Fruit fly (Drosophila melanogaster): ENCODE data around the gene Unc-76.

Unc-76 gene

DNA sequence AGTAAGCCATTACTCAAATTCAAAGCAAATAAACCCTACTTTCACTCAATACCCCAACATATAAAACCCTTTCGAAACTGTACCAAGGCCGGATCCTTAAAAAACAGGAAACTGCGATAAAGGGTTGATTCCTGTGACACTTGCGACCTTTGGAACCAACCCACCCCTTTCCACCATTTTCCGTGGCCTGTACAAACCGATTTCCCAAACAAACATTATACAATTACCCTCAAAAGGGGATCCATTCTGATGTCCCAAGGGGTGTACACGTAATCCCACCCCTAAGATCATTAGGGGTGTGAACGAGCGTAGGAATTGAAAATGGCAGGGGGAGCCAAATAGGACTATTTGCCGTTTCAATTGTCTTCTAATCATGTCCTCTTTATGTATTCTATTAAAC, 59.2 kb downstream of the Unc-76 start:
- no peak for TF ChIP-seq NFAT (GFP tag; IDR thresholded peaks at IDR 0.05)
- TF ChIP-seq Antp (GFP tag; optimal IDR thresholded peaks at IDR 0.05): no peak
- peak; percentile 45 for TF ChIP-seq pros (GFP tag; optimal IDR thresholded peaks at IDR 0.05)
- peak; percentile 77 for TF ChIP-seq Nf-YC (tag; optimal IDR thresholded peaks at IDR 0.05)
- TF ChIP-seq Kr (GFP tag; optimal IDR thresholded peaks at IDR 0.05): peak; percentile 76
- TF ChIP-seq Nf-YB (GFP tag; optimal IDR thresholded peaks at IDR 0.05): peak; percentile 55
- no peak for TF ChIP-seq CG8944 (GFP tag; optimal IDR thresholded peaks at IDR 0.05)
- 0 out of 2 replicates have a peak, but pooled peaks have one; percentile 36 for TF ChIP-seq seq (GFP tag; IDR thresholded peaks at IDR 0.05)
- no peak for TF ChIP-seq E2f1 (GFP tag; IDR thresholded peaks at IDR 0.05)

DNA sequence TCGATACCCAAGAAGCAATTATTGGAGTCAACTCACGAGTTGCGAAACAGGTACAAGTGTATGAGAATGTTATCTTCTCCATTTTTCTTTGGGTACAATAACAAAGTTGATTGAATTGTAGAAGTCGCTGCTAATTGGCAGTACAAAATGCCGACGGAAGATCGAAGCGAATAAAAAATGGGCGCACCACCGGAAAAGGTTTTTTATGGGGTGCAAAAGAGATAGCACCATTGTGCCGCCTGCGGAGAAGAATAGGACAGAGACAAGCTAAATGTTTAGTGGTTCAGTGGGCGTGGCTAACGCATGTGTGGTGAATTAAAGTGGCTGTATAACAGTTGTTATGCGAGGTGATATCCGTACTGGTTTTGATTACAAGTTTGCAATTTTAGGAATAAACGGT, 60.1 kb downstream of the Unc-76 start:
- TF ChIP-seq CG13894 (tag; optimal IDR thresholded peaks at IDR 0.05) (no peak), abd-A (tag; optimal IDR thresholded peaks at IDR 0.05) (peak; percentile 86), CG11093 (GFP tag; IDR thresholded peaks at IDR 0.05) (no peak), Deaf1 (tag; optimal IDR thresholded peaks at IDR 0.05) (peak; percentile 19), Mrtf (GFP tag; IDR thresholded peaks at IDR 0.05) (no peak), phol (tag; optimal IDR thresholded peaks at IDR 0.05) (peak; percentile 24), CG17385 (GFP tag; optimal IDR thresholded peaks at IDR 0.05) (peak; percentile 1), CG4707 (GFP tag; optimal IDR thresholded peaks at IDR 0.05) (peak; percentile 5), zen (tag; optimal IDR thresholded peaks at IDR 0.05) (peak; percentile 10), CG8924 (tag; optimal IDR thresholded peaks at IDR 0.05) (no peak), stc (GFP tag; IDR thresholded peaks at IDR 0.05) (no peak), Hand (GFP tag; optimal IDR thresholded peaks at IDR 0.05) (no peak), Adf1 (GFP tag; IDR thresholded peaks at IDR 0.05) (peak; percentile 61), Med (GFP tag) (peak; percentile 77), Nf-YC (tag; optimal IDR thresholded peaks at IDR 0.05) (peak; percentile 98), CG32767 (GFP tag; IDR thresholded peaks at IDR 0.05) (peak; percentile 29; the same call in 1 of the 2 replicates), bcd (GFP tag; optimal IDR thresholded peaks at IDR 0.05) (no peak), CG2712 (tag; optimal IDR thresholded peaks at IDR 0.05) (no peak), Ets97D (GFP tag; optimal IDR thresholded peaks at IDR 0.05) (peak; percentile 79), otp (GFP tag; IDR thresholded peaks at IDR 0.05) (0 out of 3 replicates have a peak, but pooled peaks have one; percentile 41), Abd-B (GFP tag; optimal IDR thresholded peaks at IDR 0.05) (peak; percentile 9), nerfin-2 (GFP tag; IDR thresholded peaks at IDR 0.05; ENCODE audit: partially characterized antibody) (no peak), CG10543 (GFP tag; optimal IDR thresholded peaks at IDR 0.05) (peak; percentile 26), aop (GFP tag; IDR thresholded peaks at IDR 0.05) (peak; percentile 53; the same call in 1 of the 2 replicates), nerfin-1 (tag; optimal IDR thresholded peaks at IDR 0.05) (peak; percentile 29), CG13296 (GFP tag; optimal IDR thresholded peaks at IDR 0.05) (no peak), az2 (GFP tag; optimal IDR thresholded peaks at IDR 0.05) (no peak), Jarid2 (GFP tag; optimal IDR thresholded peaks at IDR 0.05) (peak; percentile 54), Fer3 (tag; optimal IDR thresholded peaks at IDR 0.05) (no peak), CG15514 (GFP tag; optimal IDR thresholded peaks at IDR 0.05) (no peak), CG10321 (GFP tag; IDR thresholded peaks at IDR 0.05) (peak; percentile 95), CG8089 (GFP tag; optimal IDR thresholded peaks at IDR 0.05) (no peak), CG17328 (GFP tag; IDR thresholded peaks at IDR 0.05) (0 out of 2 replicates have a peak, but pooled peaks have one; percentile 6), Atf3 (GFP tag; optimal IDR thresholded peaks at IDR 0.05) (no peak), vvl (GFP tag; IDR thresholded peaks at IDR 0.05) (peak; percentile 41; the same call in 1 of the 2 replicates), ems (GFP tag; optimal IDR thresholded peaks at IDR 0.05) (no peak), prd (optimal IDR thresholded peaks at IDR 0.05) (no peak), prd (GFP tag; IDR thresholded peaks at IDR 0.05) (no peak), Dref (GFP tag; IDR thresholded peaks at IDR 0.05) (no peak), salm (tag; optimal IDR thresholded peaks at IDR 0.05) (no peak), Hr51 (GFP tag; optimal IDR thresholded peaks at IDR 0.05) (no peak), crc (GFP tag; optimal IDR thresholded peaks at IDR 0.05) (no peak)
